Fruit fly (Drosophila melanogaster): Measurements from ENCODE around the gene CG11523.

DNA sequence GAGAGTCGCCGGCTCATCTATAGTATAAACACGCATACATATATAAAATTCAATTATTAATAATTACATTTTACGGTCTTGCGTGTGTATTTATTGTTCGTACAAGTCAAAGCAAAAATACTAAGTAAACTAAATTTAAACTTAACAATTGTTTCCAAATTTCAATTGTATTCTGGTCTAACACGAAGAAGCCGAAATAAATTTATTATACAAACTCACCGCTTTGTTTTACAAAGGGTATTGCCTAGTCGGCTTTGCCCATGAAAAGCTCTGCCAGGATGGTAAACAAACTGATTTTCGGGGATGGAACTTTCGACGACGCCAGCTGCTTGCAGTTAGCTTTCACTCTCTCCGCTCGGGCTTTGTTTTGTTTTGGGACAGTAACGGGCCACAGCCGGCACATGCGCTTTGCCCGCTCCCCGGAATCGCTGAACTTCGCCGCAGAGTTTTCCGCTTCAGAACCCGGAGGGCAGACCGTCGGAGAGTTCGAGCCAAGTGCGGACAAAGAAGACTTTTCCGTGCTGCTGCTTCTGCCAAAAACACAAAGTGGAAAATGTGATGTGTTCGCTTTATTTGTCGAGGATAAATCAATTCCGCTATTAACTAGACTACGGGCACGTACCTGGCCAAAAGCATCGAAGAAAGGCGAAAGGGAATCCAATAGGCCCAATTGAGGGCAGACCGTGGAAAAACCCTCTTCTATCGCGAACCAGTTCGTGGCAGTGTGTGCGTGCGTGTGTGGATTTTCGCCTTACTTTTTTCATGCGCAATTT is 7.2 kb upstream of the CG11523 start, which contains the start of gene Srpk79D:
- TF ChIP-seq Trl (optimal IDR thresholded peaks at IDR 0.05) (no peak), Trl (GFP tag; optimal IDR thresholded peaks at IDR 0.05) (no peak), GATAe (GFP tag; conservative IDR thresholded peaks at IDR 0.05) (no peak), eve (GFP tag; optimal IDR thresholded peaks at IDR 0.05) (no peak), luna (GFP tag; optimal IDR thresholded peaks at IDR 0.05) (no peak)

Measured in whole organism, embryonic.